Fruit fly (Drosophila melanogaster) S2 (cell line): ENCODE results near the gene CG9777.

Experiments
- CG8478 ChIP-seq: fragments of >200 bp; optimal IDR thresholded peaks from 2 replicates; lab custom pipeline; 2018
- CTCF ChIP-seq, 2 experiments: fragments of >200 bp; optimal IDR thresholded peaks; 2 replicates each; lab custom pipeline; 2018

- TF ChIP-seq CTCF (optimal IDR thresholded peaks at IDR 0.05; lab: Kevin White, UChicago), result no peak
- no peak for TF ChIP-seq CG8478
Measured at dm6 chrX:16632135-16632534, at the start of gene CG9777.
